Fruit fly (Drosophila melanogaster): ENCODE data around the gene shd.
A peak's percentile ranks its signal among the peaks of the same experiment; 100 is the strongest.

Gene shd

DNA sequence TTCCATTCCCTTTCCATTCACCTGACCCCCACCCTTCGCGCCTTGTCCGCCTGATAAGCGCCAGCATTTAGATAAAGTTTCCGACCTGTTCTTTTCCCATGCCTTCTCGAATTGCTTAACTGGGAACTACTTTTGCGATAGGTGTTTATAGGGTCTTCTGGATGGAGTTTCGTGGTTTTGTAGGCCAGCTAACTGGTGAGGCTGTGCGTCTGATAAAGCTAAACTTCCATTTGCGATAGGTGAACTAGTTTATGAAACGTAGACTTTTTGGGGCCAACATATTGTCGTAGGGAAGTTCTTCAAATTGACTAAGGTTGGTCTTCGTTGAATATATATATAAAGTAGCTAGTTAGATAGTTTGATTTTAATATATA is 21.3 kb downstream of the shd start:
- TF ChIP-seq EcR (GFP tag; optimal IDR thresholded peaks at IDR 0.05): peak; percentile 15
- no peak for TF ChIP-seq Pif1A (GFP tag; optimal IDR thresholded peaks at IDR 0.05)
- TF ChIP-seq D1 (tag; optimal IDR thresholded peaks at IDR 0.05): no peak

dm6 chr3L:14636740-14637189 is 22.5 kb downstream of the shd start:
- TF ChIP-seq CG8159 (tag; optimal IDR thresholded peaks at IDR 0.05) (peak; percentile 94), CG9948 (tag; optimal IDR thresholded peaks at IDR 0.05) (peak; percentile 92), Pif1B (GFP tag; optimal IDR thresholded peaks at IDR 0.05) (peak; percentile 88), Snoo (tag; optimal IDR thresholded peaks at IDR 0.05) (peak; percentile 91), CG17806 (tag; optimal IDR thresholded peaks at IDR 0.05) (peak; percentile 93), CG34367 (tag; optimal IDR thresholded peaks at IDR 0.05) (peak; percentile 91), CG4496 (GFP tag; IDR thresholded peaks at IDR 0.05) (peak; percentile 89), CG12605 (GFP tag; IDR thresholded peaks at IDR 0.05) (peak; percentile 91), CG32121 (GFP tag; IDR thresholded peaks at IDR 0.05) (peak; percentile 79), EcR (GFP tag; optimal IDR thresholded peaks at IDR 0.05) (peak; percentile 69), gl (tag; optimal IDR thresholded peaks at IDR 0.05) (peak; percentile 85), CG8301 (tag; optimal IDR thresholded peaks at IDR 0.05) (peak; percentile 93), CG15710 (tag; optimal IDR thresholded peaks at IDR 0.05) (peak; percentile 92), CG13204 (GFP tag; optimal IDR thresholded peaks at IDR 0.05) (peak; percentile 89), fd96Ca (GFP tag; IDR thresholded peaks at IDR 0.05) (peak; percentile 80), Pif1A (GFP tag; optimal IDR thresholded peaks at IDR 0.05) (peak; percentile 91), CG14655 (GFP tag; optimal IDR thresholded peaks at IDR 0.05) (peak; percentile 92), D1 (tag; optimal IDR thresholded peaks at IDR 0.05) (peak; percentile 84), rn (GFP tag; IDR thresholded peaks at IDR 0.05) (peak; percentile 83), Ets98B (GFP tag; IDR thresholded peaks at IDR 0.05) (peak; percentile 89), CG10348 (GFP tag; IDR thresholded peaks at IDR 0.05) (no peak)

dm6 chr3L:14637705-14638529 is 23.7 kb downstream of the shd start:
- TF ChIP-seq CG34367 (tag; optimal IDR thresholded peaks at IDR 0.05) (no peak), EcR (GFP tag; optimal IDR thresholded peaks at IDR 0.05) (peak; percentile 92), Snoo (tag; optimal IDR thresholded peaks at IDR 0.05) (peak; percentile 7)

DNA sequence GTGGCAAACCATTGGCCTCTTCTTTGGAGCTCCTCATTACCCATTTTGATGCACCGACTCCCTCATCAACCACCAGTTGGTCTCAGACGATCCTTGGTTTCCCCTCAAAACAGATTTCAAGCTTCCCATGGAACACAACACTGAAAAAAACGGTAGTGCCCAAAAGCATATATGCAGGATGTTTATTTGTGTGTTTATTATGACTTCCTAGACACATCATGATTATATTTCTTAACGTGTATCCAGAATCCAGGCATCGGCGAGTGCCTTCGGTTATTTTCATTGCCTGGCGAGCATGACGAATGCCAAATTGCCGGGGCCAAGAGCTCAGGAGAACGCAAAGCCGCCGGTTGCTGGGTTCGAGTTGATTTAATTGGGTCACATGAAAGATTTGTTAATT is 25.5 kb downstream of the shd start:
- TF ChIP-seq CG15710 (tag; optimal IDR thresholded peaks at IDR 0.05): peak; percentile 8
- peak; percentile 40 for TF ChIP-seq CG17806 (tag; optimal IDR thresholded peaks at IDR 0.05)
- peak; percentile 23 for TF ChIP-seq gl (tag; optimal IDR thresholded peaks at IDR 0.05)
- TF ChIP-seq CG32121 (GFP tag; IDR thresholded peaks at IDR 0.05): no peak
- TF ChIP-seq Snoo (tag; optimal IDR thresholded peaks at IDR 0.05): no peak
- no peak for TF ChIP-seq Pif1B (GFP tag; optimal IDR thresholded peaks at IDR 0.05)
- TF ChIP-seq CG8159 (tag; optimal IDR thresholded peaks at IDR 0.05): peak; percentile 41
- no peak for TF ChIP-seq rn (GFP tag; IDR thresholded peaks at IDR 0.05)
- TF ChIP-seq CG13204 (GFP tag; optimal IDR thresholded peaks at IDR 0.05): peak; percentile 16

DNA sequence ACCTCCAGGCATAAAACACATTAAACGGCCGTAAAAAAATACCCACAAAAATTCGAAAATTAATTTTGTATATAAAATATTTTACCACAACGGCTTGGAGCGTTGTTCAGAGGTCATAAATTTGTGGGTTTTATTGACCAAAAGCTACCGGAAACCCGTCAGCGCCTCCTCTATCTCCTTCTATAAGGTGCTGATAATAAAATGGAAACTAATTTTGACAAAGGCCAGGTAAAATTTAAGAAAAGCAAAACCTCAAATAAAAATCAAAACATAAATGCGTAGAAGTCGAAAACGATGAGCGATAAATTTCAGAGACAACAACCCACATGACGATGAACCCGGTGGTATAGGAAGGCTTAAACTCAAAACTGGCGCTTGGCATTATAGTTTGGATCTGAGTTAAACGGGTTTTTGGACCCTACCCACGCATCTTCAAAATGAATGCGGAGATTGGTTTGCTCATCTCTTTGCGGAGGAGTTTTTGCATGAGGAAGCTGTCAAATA is 26.6 kb downstream of the shd start:
- TF ChIP-seq CG14655 (GFP tag; optimal IDR thresholded peaks at IDR 0.05) (no peak), EcR (GFP tag; optimal IDR thresholded peaks at IDR 0.05) (peak; percentile 38)

- TF ChIP-seq EcR (GFP tag; optimal IDR thresholded peaks at IDR 0.05) (peak; percentile 59), Snoo (tag; optimal IDR thresholded peaks at IDR 0.05) (no peak), CG32121 (GFP tag; IDR thresholded peaks at IDR 0.05) (no peak)
Measured at dm6 chr3L:14641969-14642485, 27.8 kb downstream of the shd start.

- no peak for TF ChIP-seq CG13204 (GFP tag; optimal IDR thresholded peaks at IDR 0.05)
- no peak for TF ChIP-seq CG8301 (tag; optimal IDR thresholded peaks at IDR 0.05)
- no peak for TF ChIP-seq fd96Ca (GFP tag; IDR thresholded peaks at IDR 0.05)
- TF ChIP-seq CG34367 (tag; optimal IDR thresholded peaks at IDR 0.05): no peak
- no peak for TF ChIP-seq CG9948 (tag; optimal IDR thresholded peaks at IDR 0.05)
- TF ChIP-seq CG12605 (GFP tag; IDR thresholded peaks at IDR 0.05): no peak
- TF ChIP-seq Pif1B (GFP tag; optimal IDR thresholded peaks at IDR 0.05): no peak
Measured at dm6 chr3L:14642820-14643219, 28.6 kb downstream of the shd start.
